Fruit fly (Drosophila melanogaster) whole organism, embryonic: ENCODE data around the gene wrm2.
A peak's percentile ranks its signal among the peaks of the same experiment; 100 is the strongest.

ENCODE experiments used
- Asciz ChIP-seq: fragments of 200-800 bp; sonication (Bioruptor generic); optimal IDR thresholded peaks from 2 replicates; lab custom pipeline; 2017; ENCODE audit warnings: missing biosample characterization, mild to moderate bottlenecking, missing genetic modification characterization, missing genetic modification reagents
- B-H1 ChIP-seq: fragments of 200-800 bp; sonication (Bioruptor generic); IDR thresholded peaks from 3 replicates; pipeline ENCODE4 v1.3.6; 2022; ENCODE audit warnings: missing biosample characterization, missing genetic modification characterization
- BEAF-32 ChIP-seq: fragments of 200-800 bp; sonication (Bioruptor generic); optimal IDR thresholded peaks from 3 replicates; lab custom pipeline; 2017; ENCODE audit warnings: missing biosample characterization, missing genetic modification characterization, mild to moderate bottlenecking, moderate library complexity, missing genetic modification reagents
- Bdp1 ChIP-seq: fragments of 200-800 bp; sonication (Bioruptor generic); optimal IDR thresholded peaks from 3 replicates; lab custom pipeline; 2016; ENCODE audit warnings: missing biosample characterization, missing genetic modification characterization
- CG10431 ChIP-seq: fragments of 200-800 bp; sonication (Bioruptor generic); optimal IDR thresholded peaks from 3 replicates; lab custom pipeline; 2018; ENCODE audit warnings: missing biosample characterization, mild to moderate bottlenecking, missing genetic modification characterization
- CG10979 ChIP-seq: fragments of 200-800 bp; sonication (Bioruptor generic); optimal IDR thresholded peaks from 2 replicates; lab custom pipeline; 2018; ENCODE audit warnings: missing biosample characterization, mild to moderate bottlenecking, missing genetic modification characterization, moderate library complexity
- CG12769 ChIP-seq: fragments of 200-800 bp; sonication (Bioruptor generic); optimal IDR thresholded peaks from 2 replicates; lab custom pipeline; 2019; ENCODE audit warnings: missing biosample characterization, mild to moderate bottlenecking, missing genetic modification characterization, moderate library complexity
- CG12942 ChIP-seq: fragments of 200-800 bp; sonication (Bioruptor generic); optimal IDR thresholded peaks from 3 replicates; lab custom pipeline; 2016; ENCODE audit warnings: missing biosample characterization, missing genetic modification characterization
- CG13775 ChIP-seq: fragments of 200-800 bp; sonication (Bioruptor generic); optimal IDR thresholded peaks from 3 replicates; lab custom pipeline; 2017; ENCODE audit warnings: missing biosample characterization, mild to moderate bottlenecking, missing genetic modification characterization
- CG14050 ChIP-seq: fragments of 200-800 bp; sonication (Bioruptor generic); IDR thresholded peaks from 3 replicates; pipeline ENCODE4 v1.3.6; 2022; ENCODE audit warnings: missing biosample characterization, missing genetic modification characterization
- CG15601 ChIP-seq: fragments of 200-800 bp; sonication (Bioruptor generic); optimal IDR thresholded peaks from 3 replicates; lab custom pipeline; 2019; ENCODE audit warnings: missing biosample characterization, mild to moderate bottlenecking, missing genetic modification characterization, moderate library complexity
- CG17186 ChIP-seq: fragments of 200-800 bp; sonication (Bioruptor generic); optimal IDR thresholded peaks from 3 replicates; lab custom pipeline; 2017; ENCODE audit warnings: missing biosample characterization, missing genetic modification reagents, missing genetic modification characterization
- CG1832 ChIP-seq: fragments of 200-800 bp; sonication (Bioruptor generic); optimal IDR thresholded peaks from 2 replicates; lab custom pipeline; 2017; ENCODE audit warnings: missing biosample characterization, mild to moderate bottlenecking, missing genetic modification characterization, inconsistent platforms
- CG18619 ChIP-seq: fragments of 200-800 bp; sonication (Bioruptor generic); optimal IDR thresholded peaks from 3 replicates; lab custom pipeline; 2017; ENCODE audit warnings: missing biosample characterization, mild to moderate bottlenecking, missing genetic modification characterization
- CG2129 ChIP-seq: fragments of 200-800 bp; sonication (Bioruptor generic); IDR thresholded peaks from 2 replicates; pipeline ENCODE4 v1.3.6; 2022; ENCODE audit warnings: missing biosample characterization, missing genetic modification characterization; ENCODE audit not compliant: partially characterized antibody
- CG2712 ChIP-seq: fragments of 200-800 bp; optimal IDR thresholded peaks from 3 replicates; lab custom pipeline; 2019; ENCODE audit warnings: missing biosample characterization, mild to moderate bottlenecking, missing genetic modification characterization, moderate library complexity
- CG30403 ChIP-seq: fragments of 200-800 bp; sonication (Bioruptor generic); optimal IDR thresholded peaks from 3 replicates; lab custom pipeline; 2016; ENCODE audit warnings: missing biosample characterization, missing genetic modification characterization
- CG30431 ChIP-seq: fragments of 200-800 bp; sonication (Bioruptor generic); optimal IDR thresholded peaks from 2 replicates; lab custom pipeline; 2017; ENCODE audit warnings: missing biosample characterization, missing genetic modification characterization
- CG33557 ChIP-seq: fragments of 200-800 bp; sonication (Bioruptor generic); optimal IDR thresholded peaks from 2 replicates; lab custom pipeline; 2019; ENCODE audit warnings: missing biosample characterization, mild to moderate bottlenecking, missing genetic modification characterization, moderate library complexity
- CG3726 ChIP-seq: fragments of 200-800 bp; sonication (Bioruptor generic); IDR thresholded peaks from 3 replicates; pipeline ENCODE4, ENCODE4 v1.3.6; 2022; ENCODE audit warnings: missing biosample characterization, missing genetic modification characterization
- CG7963 ChIP-seq: fragments of 200-800 bp; sonication (Bioruptor generic); IDR thresholded peaks from 3 replicates; pipeline ENCODE4 v1.3.6; 2022; ENCODE audit warnings: missing biosample characterization, missing genetic modification characterization; ENCODE audit not compliant: partially characterized antibody
- CTCF ChIP-seq: fragments of 200-800 bp; sonication (Bioruptor generic); optimal IDR thresholded peaks from 2 replicates; lab custom pipeline; 2017; ENCODE audit warnings: missing biosample characterization, mild to moderate bottlenecking, missing genetic modification characterization, moderate library complexity
- CrebB ChIP-seq: fragments of 200-800 bp; sonication (Bioruptor generic); optimal IDR thresholded peaks from 3 replicates; lab custom pipeline; 2018; ENCODE audit warnings: missing biosample characterization, mild to moderate bottlenecking, missing genetic modification characterization
- Dip3 ChIP-seq: fragments of 200-800 bp; sonication (Bioruptor generic); optimal IDR thresholded peaks from 3 replicates; lab custom pipeline; 2016; ENCODE audit warnings: missing biosample characterization, missing genetic modification characterization
- Dp ChIP-seq: fragments of 200-800 bp; sonication (Bioruptor generic); optimal IDR thresholded peaks from 2 replicates; lab custom pipeline; 2018; ENCODE audit warnings: missing biosample characterization, mild to moderate bottlenecking, missing genetic modification characterization, moderate library complexity
- E2f1 ChIP-seq: fragments of 200-800 bp; sonication (Bioruptor generic); IDR thresholded peaks from 2 replicates; pipeline ENCODE4 v1.3.6; 2022; ENCODE audit warnings: missing biosample characterization, missing genetic modification characterization
- Eip74EF ChIP-seq, 2 experiments: fragments of 200-800 bp in 1 of 2; fragments of >200 bp in 1 of 2; sonication (Bioruptor generic) in 1 of 2; optimal IDR thresholded peaks; 2 replicates each; lab custom pipeline; 2017 to 2019; ENCODE audit warnings: missing biosample characterization in 2 of 2, missing genetic modification characterization in 2 of 2, mild to moderate bottlenecking in 1 of 2, moderate library complexity in 1 of 2
- HLH3B ChIP-seq: fragments of 200-800 bp; sonication (Bioruptor generic); IDR thresholded peaks from 2 replicates; pipeline ENCODE4 v1.3.6; 2022; ENCODE audit warnings: missing biosample characterization, missing genetic modification characterization
- HLHmδ ChIP-seq: fragments of 200-800 bp; sonication (Bioruptor generic); optimal IDR thresholded peaks from 2 replicates; lab custom pipeline; 2018; ENCODE audit warnings: missing biosample characterization, mild to moderate bottlenecking, missing genetic modification characterization, moderate library complexity
- HmgD ChIP-seq: fragments of 200-800 bp; sonication (Bioruptor generic); optimal IDR thresholded peaks from 3 replicates; lab custom pipeline; 2016; ENCODE audit warnings: missing biosample characterization, missing genetic modification characterization
- Hr78 ChIP-seq, 2 experiments: fragments of 200-800 bp in 1 of 2; fragments of >200 bp in 1 of 2; sonication (Bioruptor generic) in 1 of 2; optimal IDR thresholded peaks; 2 replicates each; lab custom pipeline; 2017 to 2019; ENCODE audit warnings: missing biosample characterization in 2 of 2, missing genetic modification characterization in 2 of 2, mild to moderate bottlenecking in 1 of 2, moderate library complexity in 1 of 2
- MTF-1 ChIP-seq: fragments of 200-800 bp; sonication (Bioruptor generic); optimal IDR thresholded peaks from 2 replicates; lab custom pipeline; 2018; ENCODE audit warnings: missing biosample characterization, mild to moderate bottlenecking, missing genetic modification characterization, borderline replicate concordance
- Meics ChIP-seq: fragments of 200-800 bp; sonication (Bioruptor generic); optimal IDR thresholded peaks from 2 replicates; lab custom pipeline; 2017; ENCODE audit warnings: missing biosample characterization, mild to moderate bottlenecking, missing genetic modification characterization
- Nf-YB ChIP-seq: fragments of 200-800 bp; sonication (Bioruptor generic); optimal IDR thresholded peaks from 3 replicates; lab custom pipeline; 2019; ENCODE audit warnings: missing biosample characterization, mild to moderate bottlenecking, missing genetic modification characterization, moderate library complexity
- Optix ChIP-seq: fragments of 200-800 bp; sonication (Bioruptor generic); IDR thresholded peaks from 3 replicates; pipeline ENCODE4 v1.3.6; 2022; ENCODE audit warnings: missing biosample characterization, missing genetic modification characterization
- btn ChIP-seq: fragments of 200-800 bp; sonication (Bioruptor generic); optimal IDR thresholded peaks from 2 replicates; lab custom pipeline; 2016; ENCODE audit warnings: missing biosample characterization, missing genetic modification characterization
- crol ChIP-seq: fragments of 200-800 bp; sonication (Bioruptor generic); IDR thresholded peaks from 2 replicates; pipeline ENCODE4 v1.3.6; 2022; ENCODE audit warnings: missing biosample characterization, missing genetic modification characterization
- en ChIP-seq: fragments of 200-800 bp; sonication (Bioruptor generic); optimal IDR thresholded peaks from 2 replicates; lab custom pipeline; 2016; ENCODE audit warnings: missing biosample characterization, missing genetic modification characterization
- grau ChIP-seq: fragments of 200-800 bp; optimal IDR thresholded peaks from 3 replicates; lab custom pipeline; 2019; ENCODE audit warnings: missing biosample characterization, mild to moderate bottlenecking, missing genetic modification characterization, moderate library complexity
- grn ChIP-seq: fragments of 200-800 bp; sonication (Bioruptor generic); optimal IDR thresholded peaks from 3 replicates; lab custom pipeline; 2017; ENCODE audit warnings: missing biosample characterization, missing genetic modification characterization
- ind ChIP-seq: fragments of 200-800 bp; sonication (Bioruptor generic); optimal IDR thresholded peaks from 3 replicates; lab custom pipeline; 2016; ENCODE audit warnings: missing biosample characterization, missing genetic modification characterization
- jing ChIP-seq: fragments of 200-800 bp; sonication (Bioruptor generic); optimal IDR thresholded peaks from 2 replicates; lab custom pipeline; 2018; ENCODE audit warnings: missing biosample characterization, mild to moderate bottlenecking, missing genetic modification characterization
- kni ChIP-seq: fragments of 200-800 bp; sonication (Bioruptor generic); optimal IDR thresholded peaks from 3 replicates; lab custom pipeline; 2017; ENCODE audit warnings: mild to moderate bottlenecking, missing biosample characterization, missing genetic modification reagents, missing genetic modification characterization
- otp ChIP-seq: fragments of 200-800 bp; sonication (Bioruptor generic); IDR thresholded peaks from 3 replicates; pipeline ENCODE4, ENCODE4 v1.3.6; 2022; ENCODE audit warnings: missing biosample characterization, missing genetic modification characterization
- phol ChIP-seq: fragments of 200-800 bp; sonication (Bioruptor generic); optimal IDR thresholded peaks from 3 replicates; lab custom pipeline; 2018; ENCODE audit warnings: missing biosample characterization, mild to moderate bottlenecking, missing genetic modification characterization, moderate library complexity
- sqz ChIP-seq: fragments of 200-800 bp; sonication (Bioruptor generic); optimal IDR thresholded peaks from 3 replicates; lab custom pipeline; 2018; ENCODE audit warnings: missing biosample characterization, mild to moderate bottlenecking, missing genetic modification characterization
- stc ChIP-seq: fragments of 200-800 bp; sonication (Bioruptor generic); IDR thresholded peaks from 2 replicates; pipeline ENCODE4 v1.3.6; 2022; ENCODE audit warnings: missing biosample characterization, missing genetic modification characterization
- stwl ChIP-seq: fragments of 200-800 bp; sonication (Bioruptor generic); optimal IDR thresholded peaks from 3 replicates; lab custom pipeline; 2018; ENCODE audit warnings: missing biosample characterization, mild to moderate bottlenecking, missing genetic modification characterization, moderate library complexity
- tin ChIP-seq: fragments of 200-800 bp; sonication (Bioruptor generic); optimal IDR thresholded peaks from 3 replicates; lab custom pipeline; 2016; ENCODE audit warnings: missing biosample characterization, missing genetic modification characterization
- wor ChIP-seq: fragments of 200-800 bp; sonication (Bioruptor generic); IDR thresholded peaks from 2 replicates; pipeline ENCODE4 v1.3.6; 2022; ENCODE audit warnings: missing biosample characterization, missing genetic modification characterization
- zfh2 ChIP-seq: fragments of 200-800 bp; sonication (Bioruptor generic); optimal IDR thresholded peaks from 2 replicates; lab custom pipeline; 2016; ENCODE audit warnings: missing biosample characterization, missing genetic modification characterization

The wrm2 gene

dm6 chr3L:7361095-7361522 lies 26.1 kb upstream of the wrm2 start (continued):
- no peak for TF ChIP-seq CG2712
- no peak for TF ChIP-seq tin
- TF ChIP-seq CG7963 (GFP tag; lab: Robert Waterston, UW) = no peak
- peak; percentile 99 for TF ChIP-seq CG10431 (GFP tag; lab: Kevin White, UChicago)
- no peak for TF ChIP-seq jing
- peak in 1 of 2 experiments; percentile 95 for TF ChIP-seq Hr78 (GFP tag; optimal IDR thresholded peaks at IDR 0.05; lab: Kevin White, UChicago)
- TF ChIP-seq Asciz (GFP tag; lab: Kevin White, UChicago) = peak; percentile 59
- peak; percentile 38; the same call in 1 of the 2 replicates for TF ChIP-seq stc (GFP tag; lab: Robert Waterston, UW)
- no peak for TF ChIP-seq otp (GFP tag; lab: Robert Waterston, UW)
- no peak for TF ChIP-seq zfh2
- peak; percentile 41 for TF ChIP-seq phol
- no peak for TF ChIP-seq CG15601 (tag; lab: Kevin White, UChicago)
- no peak for TF ChIP-seq wor (GFP tag; lab: Robert Waterston, UW)
- TF ChIP-seq Meics (GFP tag; lab: Kevin White, UChicago) = peak; percentile 56
- TF ChIP-seq HLHmδ (GFP tag; lab: Kevin White, UChicago) = peak; percentile 42
- no peak for TF ChIP-seq CG30431
- peak; percentile 91 for TF ChIP-seq crol
- TF ChIP-seq CG30403 = peak; percentile 13
- no peak for TF ChIP-seq MTF-1 (GFP tag; lab: Kevin White, UChicago)
- no peak for TF ChIP-seq btn (GFP tag; lab: Kevin White, UChicago)
- TF ChIP-seq CG10979 (tag; lab: Kevin White, UChicago) = peak; percentile 0
- TF ChIP-seq CG33557 = no peak
- TF ChIP-seq en = no peak
- TF ChIP-seq stwl = no peak
- TF ChIP-seq CG3726 (GFP tag; lab: Robert Waterston, UW) = no peak
- no peak for TF ChIP-seq Optix
- no peak for TF ChIP-seq Dp (GFP tag; lab: Kevin White, UChicago)
- TF ChIP-seq BEAF-32 (GFP tag; lab: Kevin White, UChicago) = no peak
- no peak for TF ChIP-seq Dip3
- no peak for TF ChIP-seq CG2129 (GFP tag; lab: Robert Waterston, UW)
- TF ChIP-seq kni (GFP tag; lab: Kevin White, UChicago) = peak; percentile 97
- TF ChIP-seq ind (GFP tag; lab: Kevin White, UChicago) = no peak
- peak; percentile 67 for TF ChIP-seq sqz (GFP tag; lab: Kevin White, UChicago)
- TF ChIP-seq CG14050 (GFP tag; lab: Robert Waterston, UW) = no peak
- peak; percentile 22 for TF ChIP-seq CG1832
- no peak for TF ChIP-seq Bdp1 (GFP tag; lab: Kevin White, UChicago)
- no peak for TF ChIP-seq Eip74EF (GFP tag; optimal IDR thresholded peaks at IDR 0.05; lab: Kevin White, UChicago)
- peak; percentile 94 for TF ChIP-seq grn
- TF ChIP-seq CTCF (GFP tag; lab: Kevin White, UChicago) = peak; percentile 60
- TF ChIP-seq CG12942 = no peak
- TF ChIP-seq Nf-YB (GFP tag; lab: Kevin White, UChicago) = peak; percentile 29
- no peak for TF ChIP-seq E2f1 (GFP tag; lab: Robert Waterston, UW)
- no peak for TF ChIP-seq HmgD (GFP tag; lab: Kevin White, UChicago)
- no peak for TF ChIP-seq CG18619 (GFP tag; lab: Kevin White, UChicago)
- no peak for TF ChIP-seq CG13775
- peak; percentile 58; the same call in 1 of the 2 replicates for TF ChIP-seq HLH3B
- no peak for TF ChIP-seq grau
- no peak for TF ChIP-seq CG17186 (GFP tag; lab: Kevin White, UChicago)
- no peak for TF ChIP-seq B-H1 (GFP tag; lab: Robert Waterston, UW)
- no peak for TF ChIP-seq CrebB (tag; lab: Kevin White, UChicago)
- TF ChIP-seq CG12769 (tag; lab: Kevin White, UChicago) = peak; percentile 51
